Fruit fly (Drosophila melanogaster) ovary, adult (tissue): Measurements from ENCODE around the gene Uch-L5.

Experiments
- CG17801 ChIP-seq: fragments of 200-800 bp; optimal IDR thresholded peaks from 2 replicates; lab custom pipeline; 2019; ENCODE audit warnings: missing biosample characterization, mild to moderate bottlenecking, missing genetic modification characterization, moderate library complexity; ENCODE audit not compliant: partially characterized antibody

Gene Uch-L5

DNA sequence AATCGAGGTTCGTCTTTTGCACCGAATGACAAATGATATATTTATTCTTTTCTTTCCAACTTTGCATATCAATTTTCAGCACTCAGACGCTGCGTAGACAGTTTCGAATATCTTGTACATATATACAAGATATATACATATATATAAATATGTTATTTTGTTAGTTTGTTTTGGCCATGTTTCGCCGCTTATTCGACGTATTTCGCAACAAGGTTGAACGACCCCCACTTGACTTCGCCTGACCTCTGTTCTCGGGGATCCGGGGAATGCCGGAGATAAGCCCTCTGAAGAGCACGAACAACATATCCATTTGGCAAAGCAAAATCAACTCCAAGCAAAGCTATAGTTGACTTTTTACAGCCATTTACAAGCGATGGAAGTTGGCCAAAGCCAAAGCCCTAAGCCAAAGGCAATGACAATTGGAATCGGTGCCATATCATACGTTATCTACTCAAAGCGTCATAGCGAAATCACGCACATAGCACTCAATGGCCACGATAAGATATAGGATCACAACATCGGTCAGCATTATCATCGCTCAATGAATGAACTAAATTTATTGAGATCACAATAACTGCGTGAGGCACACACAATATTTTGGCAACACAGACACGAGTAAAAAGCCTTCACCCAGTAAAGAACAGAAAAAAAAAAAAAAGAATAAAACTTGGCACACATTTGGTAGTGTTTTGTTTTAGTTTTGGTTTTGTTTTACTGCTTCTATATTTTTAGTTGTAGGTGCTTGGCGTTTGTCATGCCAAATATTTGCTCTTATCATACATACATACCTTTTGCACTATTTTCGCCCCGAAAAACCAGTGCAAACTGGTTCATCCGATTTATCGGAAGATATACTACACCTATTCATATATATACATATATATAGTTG lies 23.4 kb upstream of the Uch-L5 start:
- no peak for TF ChIP-seq CG17801 (GFP tag; lab: Kevin White, UChicago)

DNA sequence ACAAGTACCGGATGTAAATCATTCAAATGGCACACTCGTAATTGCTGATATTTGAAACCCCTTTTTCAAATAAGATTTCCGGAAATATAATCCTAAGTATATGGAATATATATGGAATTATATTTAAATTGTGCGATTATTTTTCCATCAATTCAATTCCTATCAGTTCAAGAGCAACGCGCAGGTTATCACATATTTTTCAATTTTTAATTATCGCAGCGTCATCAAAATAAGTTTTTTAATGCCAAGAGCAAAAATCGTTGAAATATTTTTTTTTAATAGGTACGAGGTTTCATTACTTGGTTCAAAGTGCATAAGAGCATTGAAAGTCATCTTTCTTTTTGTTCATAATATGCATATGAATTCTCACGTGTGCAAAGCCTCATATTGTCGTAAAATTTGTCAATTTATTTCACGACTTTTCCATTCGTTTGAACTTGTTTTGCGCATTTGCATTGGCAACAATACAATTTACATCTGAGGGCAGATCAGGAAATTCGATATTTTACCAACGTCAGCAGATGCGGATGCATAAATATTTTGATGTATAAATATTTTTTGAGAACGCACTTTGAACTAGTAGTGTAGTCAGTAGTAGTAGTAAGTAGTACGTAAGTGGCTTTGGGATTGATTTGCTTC lies 21.3 kb upstream of the Uch-L5 start:
- no peak for TF ChIP-seq CG17801 (GFP tag; lab: Kevin White, UChicago)

DNA sequence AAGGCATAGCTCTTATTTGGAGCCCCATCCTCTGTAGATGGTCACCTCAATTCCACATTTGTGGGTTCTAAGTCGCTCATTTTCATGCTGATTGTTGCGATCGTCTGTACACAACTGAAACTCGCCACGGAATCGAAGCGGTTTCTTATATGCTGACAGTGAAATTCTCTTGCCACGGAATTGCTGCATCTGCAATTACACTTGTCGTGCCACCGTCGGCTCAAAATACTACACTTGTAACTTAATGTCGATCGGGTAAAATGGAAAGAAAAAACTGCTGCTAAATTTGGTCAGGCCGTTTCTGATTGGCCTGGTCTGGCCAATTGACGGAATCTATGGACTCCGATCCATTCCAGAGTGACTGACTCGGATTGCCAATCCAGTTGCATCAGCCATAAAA lies 20.5 kb upstream of the Uch-L5 start:
- peak; percentile 78 for TF ChIP-seq CG17801 (GFP tag; lab: Kevin White, UChicago)

DNA sequence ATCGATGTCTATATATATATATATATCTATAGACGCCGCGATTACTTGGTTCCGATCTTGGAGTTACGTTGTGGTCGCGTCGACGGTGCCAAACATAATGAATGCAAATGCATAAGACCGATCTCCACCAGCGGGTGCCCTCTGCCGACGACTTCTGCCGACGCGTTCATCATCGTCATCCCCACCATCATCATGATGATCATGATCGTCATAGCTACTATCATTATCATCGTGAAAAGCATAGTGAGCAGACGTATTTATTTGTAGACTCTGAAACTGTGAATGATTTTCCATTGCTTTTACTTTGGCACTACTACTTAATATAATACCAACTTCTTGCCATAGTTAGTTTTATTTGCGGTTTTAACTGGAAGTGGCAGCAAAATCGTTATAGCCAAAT lies 15.3 kb upstream of the Uch-L5 start, which contains the start of gene CG32037:
Gene CG32037, minus strand, starts transcription at position 101 of the 400 bp plus-strand sequence.
- no peak for TF ChIP-seq CG17801 (GFP tag; lab: Kevin White, UChicago)

DNA sequence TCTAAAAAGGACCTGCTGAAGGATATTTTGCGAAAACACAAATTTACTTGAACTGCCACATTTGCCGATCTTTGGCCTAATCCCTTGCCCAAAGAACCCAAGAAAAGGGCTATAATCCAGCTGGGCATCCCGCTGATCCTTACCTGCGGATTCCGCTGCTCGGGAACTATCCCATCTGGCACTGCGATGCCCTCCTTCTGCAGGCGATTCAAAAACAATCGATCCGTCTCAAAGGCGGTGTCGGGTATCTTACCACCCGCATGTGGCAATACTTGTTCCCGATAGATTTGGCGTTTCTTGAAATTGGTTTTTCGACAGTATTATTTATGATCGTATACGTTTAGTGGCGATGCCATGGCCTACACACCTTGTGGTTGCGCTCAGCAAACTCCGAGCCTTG lies 14.6 kb upstream of the Uch-L5 start:
- TF ChIP-seq CG17801 (GFP tag; lab: Kevin White, UChicago) = no peak

DNA sequence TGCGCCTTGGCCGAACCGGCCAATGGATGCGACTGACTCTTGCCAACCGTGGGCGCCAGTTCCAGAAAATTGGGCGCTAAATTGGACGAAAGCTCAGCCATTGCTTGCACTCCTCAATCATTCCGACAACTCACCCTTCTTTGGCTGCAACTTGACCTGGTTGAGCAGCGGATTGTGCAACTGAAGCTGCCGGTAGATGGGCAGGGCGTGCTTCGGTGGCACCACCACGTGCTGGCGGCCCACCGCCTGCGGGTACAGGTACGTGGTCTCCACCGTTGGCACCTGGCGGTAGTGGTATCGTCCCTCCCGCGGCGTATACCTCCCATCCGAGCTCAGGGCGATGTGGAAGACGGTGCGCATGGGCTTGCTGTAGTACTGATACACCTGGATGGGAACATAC lies 13.7 kb upstream of the Uch-L5 start:
- no peak for TF ChIP-seq CG17801 (GFP tag; lab: Kevin White, UChicago)

DNA sequence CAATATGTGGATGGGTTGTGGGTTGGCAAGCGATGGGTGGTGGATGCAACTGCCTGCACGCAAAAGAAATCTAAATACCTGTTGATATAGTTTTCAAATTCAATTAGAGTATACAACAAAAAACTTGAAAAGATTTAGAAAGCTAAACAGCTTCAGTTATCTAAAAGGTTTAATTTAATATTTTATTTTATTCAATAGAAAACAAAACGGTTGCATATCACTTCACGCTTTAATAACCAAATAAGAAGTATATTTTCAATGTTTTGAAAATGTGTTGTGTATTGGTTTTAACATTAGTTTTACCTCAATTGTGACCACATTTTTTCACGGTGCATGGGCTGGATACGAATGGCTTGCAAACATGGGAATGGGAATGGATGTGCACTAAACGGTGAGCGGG lies 12.9 kb upstream of the Uch-L5 start:
- TF ChIP-seq CG17801 (GFP tag; lab: Kevin White, UChicago) = no peak

DNA sequence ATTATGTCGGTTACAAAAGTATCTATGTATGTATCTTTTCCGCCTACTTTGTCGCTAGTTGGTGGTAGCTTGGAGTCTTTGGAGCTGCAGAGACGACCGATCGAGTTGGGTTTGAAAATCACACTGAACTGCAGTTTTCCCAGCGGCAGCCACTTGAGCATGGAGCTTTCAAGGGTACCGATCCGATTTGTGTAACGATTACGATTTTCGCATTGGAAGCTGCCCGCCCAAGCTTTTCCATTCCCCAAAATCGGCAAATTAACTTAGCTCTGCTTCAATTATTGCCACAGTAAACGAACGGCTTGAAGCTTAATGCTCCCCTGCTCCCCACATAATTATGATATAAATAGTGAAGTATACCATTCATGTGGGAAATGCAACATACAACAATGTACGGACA lies 12.4 kb upstream of the Uch-L5 start, which contains the start of gene CG32036:
Gene CG32036, minus strand, starts transcription at position 101 of the 400 bp plus-strand sequence.
- TF ChIP-seq CG17801 (GFP tag; lab: Kevin White, UChicago) = no peak

DNA sequence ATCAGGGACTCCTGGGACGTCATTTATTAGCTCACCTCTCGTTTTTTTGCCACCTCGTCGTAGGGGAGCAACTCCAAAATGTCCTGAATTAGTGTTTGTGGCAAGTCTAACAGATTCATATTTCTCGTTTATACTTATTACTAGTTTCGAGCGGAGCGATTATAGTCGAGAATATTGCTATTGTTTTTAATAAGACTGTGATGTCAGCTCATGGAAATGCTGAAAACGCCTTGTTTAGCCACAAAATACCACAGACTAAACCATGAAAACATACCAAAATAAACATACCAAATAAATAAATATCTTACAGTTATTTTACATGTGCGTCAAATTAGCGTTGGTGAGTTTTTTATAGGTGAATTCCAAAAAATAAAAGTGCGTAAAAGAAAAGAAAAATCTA lies 10.8 kb upstream of the Uch-L5 start, which contains the start of gene pall:
Gene pall, minus strand, starts transcription at position 205 of the 400 bp plus-strand sequence.
- TF ChIP-seq CG17801 (GFP tag; lab: Kevin White, UChicago) = peak; percentile 28

DNA sequence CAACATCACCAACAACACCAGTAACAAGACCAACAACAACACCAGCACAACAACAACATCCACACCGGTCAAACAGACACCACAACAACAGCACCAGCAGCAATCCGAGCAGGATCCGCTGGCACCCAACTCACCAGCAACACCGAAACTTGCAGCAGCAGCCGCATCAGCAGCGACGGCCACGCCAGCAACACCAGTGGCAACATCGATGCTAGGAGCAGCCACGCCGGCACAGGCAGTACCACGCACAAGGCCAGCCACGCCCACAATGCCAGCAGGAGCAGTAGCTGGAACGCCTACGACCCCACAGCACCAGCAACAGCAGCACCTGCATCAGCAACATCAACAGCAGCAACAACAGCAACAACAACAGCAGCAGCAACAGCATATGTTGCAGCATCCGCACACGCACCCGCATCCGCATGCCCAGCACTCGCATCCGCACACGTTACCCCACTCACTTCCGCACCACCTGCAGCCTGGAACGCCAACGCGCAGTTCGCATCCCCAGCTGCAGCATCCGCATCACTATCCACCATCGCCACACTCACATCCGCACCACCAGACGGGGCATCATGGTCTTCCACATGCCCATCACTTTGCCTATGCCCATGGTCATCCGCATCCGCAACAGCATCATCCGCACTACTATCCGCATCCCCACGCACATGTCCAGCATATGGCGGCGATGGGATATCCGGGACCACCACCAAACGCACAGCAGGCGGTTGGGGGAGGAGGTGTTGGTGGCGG lies 5.4 kb downstream of the Uch-L5 start:
- no peak for TF ChIP-seq CG17801 (GFP tag; lab: Kevin White, UChicago)

DNA sequence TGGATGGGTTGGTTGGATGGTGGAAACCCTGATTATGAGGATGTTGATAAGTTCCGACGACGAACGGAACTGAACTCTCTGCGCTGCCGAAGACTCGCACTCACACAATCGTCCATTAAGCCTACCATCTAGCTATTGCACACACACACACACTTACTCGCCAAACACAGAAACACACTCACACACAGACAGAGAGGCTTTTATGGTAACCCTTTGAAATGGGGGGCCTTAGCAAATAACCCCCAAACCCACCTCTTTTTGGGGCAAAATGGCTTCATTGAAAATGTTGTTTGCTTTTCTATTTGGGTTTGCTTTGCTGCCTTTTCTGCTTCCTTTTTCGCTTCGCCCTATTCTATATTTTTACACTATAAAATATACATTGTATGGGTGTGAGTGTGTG lies 7.7 kb downstream of the Uch-L5 start:
- TF ChIP-seq CG17801 (GFP tag; lab: Kevin White, UChicago) = no peak

DNA sequence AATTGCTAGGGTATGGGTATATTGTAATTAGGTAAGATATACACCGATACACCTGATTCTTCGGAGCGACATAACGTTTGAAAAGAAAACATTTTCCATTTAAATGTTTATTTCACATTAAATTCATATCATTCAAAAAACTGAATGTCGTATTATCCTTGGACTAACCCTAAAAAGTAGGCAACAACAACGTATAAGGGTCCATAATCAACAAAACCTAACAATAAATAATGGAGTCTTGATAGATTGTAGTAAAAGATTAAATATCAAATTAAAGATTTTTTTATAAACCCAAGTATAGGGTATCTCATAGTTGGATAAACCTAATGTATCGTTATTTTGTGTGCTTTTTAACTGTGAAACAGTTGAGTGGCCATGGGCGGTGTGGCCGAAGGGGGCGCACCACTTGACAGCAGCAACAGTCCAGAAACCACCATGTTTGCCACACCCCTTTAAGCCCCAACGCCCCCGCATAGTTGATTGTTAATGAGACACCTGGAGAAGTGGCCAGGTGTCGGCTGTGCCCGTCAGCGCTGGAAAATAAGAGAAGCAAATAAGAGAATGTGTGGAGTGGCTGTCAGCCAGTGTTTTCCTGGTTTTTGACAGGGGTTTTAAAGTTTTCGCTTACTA lies 8.4 kb downstream of the Uch-L5 start:
- no peak for TF ChIP-seq CG17801 (GFP tag; lab: Kevin White, UChicago)

DNA sequence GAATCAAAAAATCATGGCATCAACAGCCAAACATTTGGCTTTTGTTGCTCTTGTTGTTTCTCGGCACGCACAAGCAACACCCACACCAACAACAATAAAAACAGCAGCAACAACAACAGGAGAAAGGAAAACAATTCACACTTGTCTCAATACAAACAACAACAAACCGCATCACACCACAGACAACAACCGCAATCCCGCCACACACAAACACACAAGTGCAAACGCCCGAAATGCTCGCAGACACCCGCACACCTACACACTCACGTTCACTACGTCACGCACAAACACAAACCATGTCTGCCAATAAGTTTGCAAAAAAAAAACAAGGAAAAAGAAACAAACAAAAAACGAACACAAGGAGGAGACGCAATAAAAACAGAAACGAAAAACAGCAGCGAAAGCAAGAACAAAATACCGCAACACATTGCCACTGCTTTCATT lies 9.0 kb downstream of the Uch-L5 start:
- no peak for TF ChIP-seq CG17801 (GFP tag; lab: Kevin White, UChicago)

DNA sequence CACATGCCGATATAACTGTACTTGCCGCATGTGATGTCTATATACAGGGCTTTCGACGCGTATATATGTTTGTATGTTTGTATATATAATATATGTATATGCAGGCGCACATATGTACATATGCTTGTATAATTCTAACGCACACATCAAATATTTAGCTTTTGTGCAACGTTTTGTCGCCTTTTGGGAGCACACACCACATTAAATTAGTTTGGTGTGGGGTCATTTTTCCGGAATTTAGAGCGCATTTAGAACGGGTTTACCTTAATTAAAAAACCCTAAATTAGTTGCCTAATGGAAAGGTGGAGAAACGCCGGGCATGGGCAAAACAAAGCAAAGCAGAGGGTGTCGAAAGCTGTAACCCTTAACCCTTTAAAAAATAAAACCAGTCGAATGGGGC lies 9.5 kb downstream of the Uch-L5 start:
- TF ChIP-seq CG17801 (GFP tag; lab: Kevin White, UChicago) = no peak
